Worm (Caenorhabditis elegans) whole organism, young adult: ENCODE measurements around the gene gei-8.
A peak's percentile ranks its signal among the peaks of the same experiment; 100 is the strongest.

Experiments used
- die-1 ChIP-seq: sonication (generic microtip); optimal IDR thresholded peaks from 2 replicates; lab custom pipeline; 2016; ENCODE audit warnings: missing genotype, mild to moderate bottlenecking, missing genetic modification characterization, missing compliant biosample characterization
- hmg-20 ChIP-seq: fragments of 200-800 bp; sonication (Bioruptor generic); IDR thresholded peaks from 2 replicates; pipeline ENCODE4 v1.3.6; 2022; ENCODE audit warnings: missing genetic modification reagents, missing genetic modification characterization, missing compliant biosample characterization
- mel-28 ChIP-seq: sonication (generic microtip); optimal IDR thresholded peaks from 2 replicates; lab custom pipeline; 2016; ENCODE audit warnings: borderline replicate concordance, mild to moderate bottlenecking, missing genetic modification characterization, missing compliant biosample characterization
- rpc-1 ChIP-seq, 2 experiments: fragments of 150-350 bp in 1 of 2; sonication (generic microtip) in 1 of 2; optimal IDR thresholded peaks; 2 replicates each; lab custom pipeline; 2014 to 2018; ENCODE audit warnings: missing biosample characterization in 1 of 2, missing genetic modification characterization in 1 of 2, missing genetic modification reagents in 1 of 2, missing genotype in 1 of 2
- sdz-38 ChIP-seq: sonication (generic microtip); optimal IDR thresholded peaks from 2 replicates; lab custom pipeline; 2016; ENCODE audit warnings: missing genotype, missing genetic modification characterization, missing compliant biosample characterization
- sea-2 ChIP-seq: fragments of 200-800 bp; sonication (Bioruptor generic); IDR thresholded peaks from 2 replicates; pipeline ENCODE4 v1.3.6; 2022; ENCODE audit warnings: missing genetic modification characterization, missing compliant biosample characterization
- unc-130 ChIP-seq: sonication (generic microtip); optimal IDR thresholded peaks from 2 replicates; lab custom pipeline; 2016; ENCODE audit warnings: missing genetic modification reagents, missing genetic modification characterization, missing compliant biosample characterization

DNA sequence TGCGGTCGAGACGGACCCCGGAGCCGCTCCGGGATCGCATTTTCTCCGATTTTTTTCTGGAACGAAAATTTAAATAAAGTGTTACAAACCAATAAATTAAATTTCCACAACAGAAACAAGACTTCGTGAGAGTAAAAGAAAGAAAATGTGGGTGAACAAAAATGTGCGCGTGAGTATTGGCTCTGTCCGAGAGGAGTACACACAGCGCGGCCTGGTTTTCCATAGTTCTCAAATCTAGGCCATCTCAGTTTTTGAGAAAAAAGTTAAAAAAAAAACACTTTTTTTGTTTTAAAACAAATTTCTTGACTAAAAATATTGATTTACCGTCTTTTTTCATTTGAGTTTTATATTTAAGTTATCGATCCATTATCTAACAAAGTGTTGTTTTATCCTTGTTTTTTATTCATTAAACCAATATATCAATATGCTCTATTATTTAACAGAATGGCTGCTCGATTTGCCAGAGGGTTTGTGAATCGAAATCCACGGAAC lies 23.6 kb upstream of the gei-8 start, which contains the start of the genes C14B9.8 and mrpl-18:
- peak; percentile 73 for TF ChIP-seq unc-130 (GFP tag; lab: Kevin White, UChicago)
- no peak for TF ChIP-seq die-1 (tag; lab: Kevin White, UChicago)
- no peak for TF ChIP-seq hmg-20 (GFP tag; lab: Robert Waterston, UW)
- no peak for TF ChIP-seq sea-2 (GFP tag; lab: Robert Waterston, UW)
- no peak for TF ChIP-seq sdz-38 (tag; lab: Kevin White, UChicago)
- TF ChIP-seq rpc-1 (optimal IDR thresholded peaks at IDR 0.05; lab: Kevin White, UChicago), result no peak
- TF ChIP-seq rpc-1 (tag; optimal IDR thresholded peaks at IDR 0.05; lab: Kevin White, UChicago), result no peak
- no peak for TF ChIP-seq mel-28
